Worm (Caenorhabditis elegans): ENCODE measurements around the gene srt-65.

The srt-65 gene

ce11 chrV:5161792-5162191 is 10.9 kb downstream of the srt-65 start, which contains the start of gene abu-6:
Gene abu-6 (minus strand): TSS chrV:5161892.
- TF ChIP-seq ceh-36 (tag; optimal IDR thresholded peaks at IDR 0.05) (no peak), tbx-37 (GFP tag; conservative IDR thresholded peaks at IDR 0.05) (no peak), ama-1 (optimal IDR thresholded peaks at IDR 0.05) (no peak), pes-1 (GFP tag; IDR thresholded peaks at IDR 0.05) (no peak), hmg-4 (GFP tag; optimal IDR thresholded peaks at IDR 0.05) (no peak), sea-1 (GFP tag; conservative IDR thresholded peaks at IDR 0.05) (no peak), ets-7 (tag; optimal IDR thresholded peaks at IDR 0.05) (no peak), tra-4 (tag; optimal IDR thresholded peaks at IDR 0.05) (no peak), hnd-1 (tag; optimal IDR thresholded peaks at IDR 0.05) (no peak), F13C5.2 (tag; optimal IDR thresholded peaks at IDR 0.05) (no peak), B0310.2 (tag; optimal IDR thresholded peaks at IDR 0.05) (no peak), tbx-11 (GFP tag; IDR thresholded peaks at IDR 0.05) (no peak), hmbx-1 (tag; optimal IDR thresholded peaks at IDR 0.05) (no peak), ceh-13 (GFP tag; optimal IDR thresholded peaks at IDR 0.05) (no peak), aly-1 (tag; optimal IDR thresholded peaks at IDR 0.05) (no peak), flt-1 (GFP tag; IDR thresholded peaks at IDR 0.05) (no peak), scrt-1 (GFP tag; IDR thresholded peaks at IDR 0.05) (no peak)

ce11 chrV:5158302-5158701 is 14.4 kb downstream of the srt-65 start, which contains the start of gene abu-15:
Gene abu-15 (plus strand): TSS chrV:5158602.
- TF ChIP-seq hmg-4 (GFP tag; optimal IDR thresholded peaks at IDR 0.05), result no peak
- no peak for TF ChIP-seq ama-1 (optimal IDR thresholded peaks at IDR 0.05)
- no peak for TF ChIP-seq tbx-37 (GFP tag; conservative IDR thresholded peaks at IDR 0.05)
- TF ChIP-seq hmbx-1 (tag; optimal IDR thresholded peaks at IDR 0.05), result no peak
- no peak for TF ChIP-seq scrt-1 (GFP tag; IDR thresholded peaks at IDR 0.05)
- TF ChIP-seq ets-7 (tag; optimal IDR thresholded peaks at IDR 0.05), result no peak
- no peak for TF ChIP-seq B0310.2 (tag; optimal IDR thresholded peaks at IDR 0.05)
- TF ChIP-seq aly-1 (tag; optimal IDR thresholded peaks at IDR 0.05), result no peak
- TF ChIP-seq tra-4 (tag; optimal IDR thresholded peaks at IDR 0.05), result no peak
- no peak for TF ChIP-seq ceh-36 (tag; optimal IDR thresholded peaks at IDR 0.05)
- no peak for TF ChIP-seq F13C5.2 (tag; optimal IDR thresholded peaks at IDR 0.05)
- no peak for TF ChIP-seq ceh-13 (GFP tag; optimal IDR thresholded peaks at IDR 0.05)
- TF ChIP-seq sea-1 (GFP tag; conservative IDR thresholded peaks at IDR 0.05), result no peak
- no peak for TF ChIP-seq flt-1 (GFP tag; IDR thresholded peaks at IDR 0.05)
- TF ChIP-seq tbx-11 (GFP tag; IDR thresholded peaks at IDR 0.05), result no peak
- TF ChIP-seq pes-1 (GFP tag; IDR thresholded peaks at IDR 0.05), result no peak
- TF ChIP-seq hnd-1 (tag; optimal IDR thresholded peaks at IDR 0.05), result no peak

DNA sequence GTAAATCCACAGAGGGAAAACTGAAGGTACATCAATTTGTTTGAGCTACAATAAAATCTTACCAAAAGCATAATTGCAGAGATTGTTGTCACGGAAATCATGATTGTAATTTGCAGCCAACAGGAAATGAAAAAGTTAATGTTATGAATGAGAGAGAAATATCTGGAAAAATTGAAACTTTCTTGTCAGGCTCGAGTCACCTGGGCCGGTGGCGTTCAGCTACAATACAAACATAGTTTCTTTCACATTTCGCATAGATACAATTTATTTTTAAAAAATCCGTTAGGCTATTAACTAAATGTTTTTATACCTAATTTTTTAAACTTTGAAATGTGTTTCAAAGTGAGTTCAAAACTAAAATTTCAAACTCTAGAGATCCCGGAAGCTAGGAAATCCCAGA is 15.1 kb downstream of the srt-65 start, which contains the start of gene srx-39:
srx-39 (minus strand) TSS at position 101 of the 400 bp plus-strand sequence.
- TF ChIP-seq flt-1 (GFP tag; IDR thresholded peaks at IDR 0.05) (no peak), ama-1 (optimal IDR thresholded peaks at IDR 0.05) (no peak), scrt-1 (GFP tag; IDR thresholded peaks at IDR 0.05) (no peak), ceh-36 (tag; optimal IDR thresholded peaks at IDR 0.05) (no peak), pes-1 (GFP tag; IDR thresholded peaks at IDR 0.05) (no peak), aly-1 (tag; optimal IDR thresholded peaks at IDR 0.05) (no peak), B0310.2 (tag; optimal IDR thresholded peaks at IDR 0.05) (no peak), tbx-37 (GFP tag; conservative IDR thresholded peaks at IDR 0.05) (no peak), hmg-4 (GFP tag; optimal IDR thresholded peaks at IDR 0.05) (no peak), sea-1 (GFP tag; conservative IDR thresholded peaks at IDR 0.05) (no peak), tra-4 (tag; optimal IDR thresholded peaks at IDR 0.05) (no peak), hnd-1 (tag; optimal IDR thresholded peaks at IDR 0.05) (no peak), tbx-11 (GFP tag; IDR thresholded peaks at IDR 0.05) (no peak), ceh-13 (GFP tag; optimal IDR thresholded peaks at IDR 0.05) (no peak), F13C5.2 (tag; optimal IDR thresholded peaks at IDR 0.05) (no peak), hmbx-1 (tag; optimal IDR thresholded peaks at IDR 0.05) (no peak), ets-7 (tag; optimal IDR thresholded peaks at IDR 0.05) (no peak)

DNA sequence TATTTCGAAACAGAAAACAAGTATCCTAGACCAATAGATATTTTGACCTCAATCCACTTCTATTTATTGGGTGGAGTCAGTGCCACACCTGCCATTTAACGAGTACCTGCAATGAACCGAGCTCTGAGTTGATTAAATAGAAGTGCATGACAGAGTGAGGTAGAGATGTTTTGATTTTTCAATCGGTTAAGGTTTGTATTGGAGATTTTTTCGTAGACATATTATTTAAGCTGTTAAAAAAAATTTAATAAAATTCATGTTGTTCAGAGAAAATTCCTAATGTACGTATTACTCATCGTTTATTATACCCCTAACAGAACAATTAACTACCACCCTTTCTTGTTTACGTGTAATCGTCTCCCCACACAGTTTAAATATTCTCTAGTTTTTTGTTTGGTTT is 17.2 kb downstream of the srt-65 start, which contains the start of gene srx-38:
srx-38 (minus strand) TSS at position 101 of the 400 bp plus-strand sequence.
- TF ChIP-seq hnd-1 (tag; optimal IDR thresholded peaks at IDR 0.05) (no peak), tra-4 (tag; optimal IDR thresholded peaks at IDR 0.05) (no peak), B0310.2 (tag; optimal IDR thresholded peaks at IDR 0.05) (no peak), flt-1 (GFP tag; IDR thresholded peaks at IDR 0.05) (no peak), F13C5.2 (tag; optimal IDR thresholded peaks at IDR 0.05) (no peak), tbx-37 (GFP tag; conservative IDR thresholded peaks at IDR 0.05) (no peak), hmbx-1 (tag; optimal IDR thresholded peaks at IDR 0.05) (no peak), ets-7 (tag; optimal IDR thresholded peaks at IDR 0.05) (no peak), tbx-11 (GFP tag; IDR thresholded peaks at IDR 0.05) (no peak)

DNA sequence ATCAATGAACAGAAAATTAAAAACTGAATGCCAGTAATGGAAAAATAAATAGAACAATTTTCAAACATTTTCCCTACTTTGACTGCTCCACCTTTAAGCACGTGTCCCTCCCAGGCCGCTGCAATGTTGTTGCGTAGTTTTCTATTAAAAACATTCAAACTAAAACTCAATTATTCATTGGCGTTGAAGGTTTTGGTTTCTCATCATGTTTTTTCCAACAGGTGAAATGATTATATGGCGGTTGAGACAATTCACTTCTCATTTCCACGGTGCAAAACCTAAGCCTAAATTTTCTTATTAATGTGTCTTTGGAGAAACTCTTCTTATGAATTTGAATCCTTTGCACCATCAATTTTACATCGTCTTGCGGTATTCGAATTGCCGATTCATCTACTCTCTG is 21.9 kb downstream of the srt-65 start, which contains the start of gene srh-130:
srh-130 (plus strand) TSS at position 301 of the 400 bp plus-strand sequence.
- no peak for TF ChIP-seq tbx-37 (GFP tag; conservative IDR thresholded peaks at IDR 0.05)
- TF ChIP-seq tbx-11 (GFP tag; IDR thresholded peaks at IDR 0.05), result no peak
- no peak for TF ChIP-seq hmbx-1 (tag; optimal IDR thresholded peaks at IDR 0.05)
- TF ChIP-seq F13C5.2 (tag; optimal IDR thresholded peaks at IDR 0.05), result no peak
- TF ChIP-seq ets-7 (tag; optimal IDR thresholded peaks at IDR 0.05), result no peak
- TF ChIP-seq hnd-1 (tag; optimal IDR thresholded peaks at IDR 0.05), result no peak
- TF ChIP-seq aly-1 (tag; optimal IDR thresholded peaks at IDR 0.05), result no peak
- no peak for TF ChIP-seq hmg-4 (GFP tag; optimal IDR thresholded peaks at IDR 0.05)
- no peak for TF ChIP-seq tra-4 (tag; optimal IDR thresholded peaks at IDR 0.05)
- no peak for TF ChIP-seq sea-1 (GFP tag; conservative IDR thresholded peaks at IDR 0.05)
- TF ChIP-seq ceh-13 (GFP tag; optimal IDR thresholded peaks at IDR 0.05), result no peak
- TF ChIP-seq ama-1 (optimal IDR thresholded peaks at IDR 0.05), result no peak
- TF ChIP-seq flt-1 (GFP tag; IDR thresholded peaks at IDR 0.05), result no peak
- TF ChIP-seq pes-1 (GFP tag; IDR thresholded peaks at IDR 0.05), result no peak
- TF ChIP-seq B0310.2 (tag; optimal IDR thresholded peaks at IDR 0.05), result no peak

DNA sequence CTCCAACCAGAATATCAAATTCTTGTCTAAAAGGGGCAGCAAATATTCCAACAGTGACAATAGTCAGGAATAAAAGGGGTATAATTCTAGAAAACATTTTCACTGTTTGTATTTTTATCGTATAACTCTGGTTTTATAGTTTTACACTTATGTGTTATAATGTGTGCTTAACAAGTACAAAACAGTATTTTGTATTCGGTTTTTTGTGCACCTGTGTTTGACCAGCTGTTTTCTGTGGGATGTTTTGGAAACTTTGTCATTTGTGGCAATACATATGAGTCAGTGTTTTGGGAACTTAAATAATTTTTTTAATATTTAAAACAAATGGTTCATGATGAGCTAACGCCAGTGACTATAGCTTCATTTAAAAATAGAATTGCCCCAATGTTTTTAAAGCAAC is 26.3 kb downstream of the srt-65 start, which contains the start of gene F14F9.6:
F14F9.6 (minus strand) TSS at position 101 of the 400 bp plus-strand sequence.
- TF ChIP-seq ceh-36 (tag; optimal IDR thresholded peaks at IDR 0.05) (no peak), ceh-13 (GFP tag; optimal IDR thresholded peaks at IDR 0.05) (no peak), flt-1 (GFP tag; IDR thresholded peaks at IDR 0.05) (no peak), B0310.2 (tag; optimal IDR thresholded peaks at IDR 0.05) (no peak), hmg-4 (GFP tag; optimal IDR thresholded peaks at IDR 0.05) (no peak), ama-1 (optimal IDR thresholded peaks at IDR 0.05) (no peak), tbx-11 (GFP tag; IDR thresholded peaks at IDR 0.05) (no peak), pes-1 (GFP tag; IDR thresholded peaks at IDR 0.05) (no peak), F13C5.2 (tag; optimal IDR thresholded peaks at IDR 0.05) (no peak)

DNA sequence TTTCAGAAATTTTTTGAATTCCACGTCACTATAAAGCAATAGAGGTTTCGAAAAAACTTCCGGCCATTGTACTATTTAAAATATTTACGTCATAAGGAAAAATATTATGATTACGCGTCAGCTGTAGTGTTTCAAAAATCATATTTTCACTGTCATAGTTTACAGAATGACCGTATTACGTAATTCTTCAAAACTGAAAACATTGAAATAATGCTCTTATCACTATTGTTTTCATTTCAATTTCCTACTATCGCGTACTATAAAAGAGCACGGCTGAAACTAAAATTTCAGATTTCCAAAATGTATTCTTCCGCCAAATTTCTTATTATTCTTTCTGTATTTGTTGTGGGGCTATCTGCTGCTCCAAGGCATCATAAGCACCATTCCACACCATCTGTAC is 28.2 kb downstream of the srt-65 start, which contains the start of gene F14F9.2:
F14F9.2 (plus strand) TSS at position 301 of the 400 bp plus-strand sequence.
- no peak for TF ChIP-seq hnd-1 (tag; optimal IDR thresholded peaks at IDR 0.05)
- TF ChIP-seq ceh-36 (tag; optimal IDR thresholded peaks at IDR 0.05), result no peak
- no peak for TF ChIP-seq ets-7 (tag; optimal IDR thresholded peaks at IDR 0.05)
- no peak for TF ChIP-seq tbx-37 (GFP tag; conservative IDR thresholded peaks at IDR 0.05)
- no peak for TF ChIP-seq hmbx-1 (tag; optimal IDR thresholded peaks at IDR 0.05)
- TF ChIP-seq hmg-4 (GFP tag; optimal IDR thresholded peaks at IDR 0.05), result no peak
- no peak for TF ChIP-seq B0310.2 (tag; optimal IDR thresholded peaks at IDR 0.05)

Data from whole organism, early embryonic.